Worm (Caenorhabditis elegans) whole organism, L4 larva: Measurements from ENCODE around the gene B0252.11.

ENCODE experiments used
- Y75B8A.6 ChIP-seq: fragments of 200-800 bp; sonication (Bioruptor generic); IDR thresholded peaks from 2 replicates; pipeline ENCODE4 v1.3.6; 2022; ENCODE audit warnings: missing genetic modification reagents, missing genetic modification characterization, missing compliant biosample characterization
- ZK546.5 ChIP-seq, 2 experiments: sonication (generic microtip); optimal IDR thresholded peaks; 2 replicates each; lab custom pipeline; 2017; ENCODE audit warnings: missing biosample characterization in 2 of 2, missing genetic modification characterization in 2 of 2
- aha-1 ChIP-seq: fragments of 150-350 bp; peaks from one replicate; lab custom pipeline; 2014; ENCODE audit warnings: missing biosample characterization, missing genetic modification characterization
- ceh-20 ChIP-seq: fragments of 200-800 bp; sonication (Bioruptor generic); IDR thresholded peaks from 2 replicates; pipeline ENCODE4 v1.3.6; 2022; ENCODE audit warnings: missing genetic modification reagents, missing genetic modification characterization, missing compliant biosample characterization
- ctbp-1 ChIP-seq: fragments of 200-800 bp; sonication (Bioruptor generic); IDR thresholded peaks from 2 replicates; pipeline ENCODE4 v1.3.6; 2022; ENCODE audit warnings: missing genetic modification reagents, missing genetic modification characterization, missing compliant biosample characterization
- daf-16 ChIP-seq, 3 experiments: sonication (generic microtip); optimal IDR thresholded peaks; 2 replicates each; lab custom pipeline; 2016 to 2017; ENCODE audit warnings: missing genetic modification characterization in 3 of 3, missing genetic modification reagents in 3 of 3, mild to moderate bottlenecking in 2 of 3, missing compliant biosample characterization in 2 of 3, missing biosample characterization in 1 of 3, moderate library complexity in 1 of 3
- daf-19 ChIP-seq: fragments of 200-800 bp; sonication (Bioruptor generic); conservative IDR thresholded peaks from 2 replicates; pipeline ENCODE4 v1.3.6; 2022; ENCODE audit warnings: missing genetic modification characterization, missing compliant biosample characterization
- dmd-6 ChIP-seq: fragments of 200-800 bp; sonication (Bioruptor generic); IDR thresholded peaks from 2 replicates; pipeline ENCODE4 v1.3.6; 2022; ENCODE audit warnings: missing genetic modification reagents, missing genetic modification characterization, missing compliant biosample characterization
- duxl-1 ChIP-seq: sonication (generic microtip); optimal IDR thresholded peaks from 2 replicates; lab custom pipeline; 2016; ENCODE audit warnings: mild to moderate bottlenecking, missing genetic modification characterization, moderate library complexity, missing compliant biosample characterization; ENCODE audit not compliant: poor library complexity
- fkh-10 ChIP-seq: fragments of 150-350 bp; optimal IDR thresholded peaks from 2 replicates; lab custom pipeline; 2014; ENCODE audit warnings: missing biosample characterization, missing genetic modification reagents, missing genetic modification characterization
- hif-1 ChIP-seq, 2 experiments: sonication (generic microtip); optimal IDR thresholded peaks; 2 replicates each; lab custom pipeline; 2016 to 2017; ENCODE audit warnings: missing compliant biosample characterization in 2 of 2, missing genetic modification characterization in 2 of 2, missing genetic modification reagents in 2 of 2, missing genotype in 2 of 2, mild to moderate bottlenecking in 1 of 2
- hlh-11 ChIP-seq: fragments of 200-800 bp; sonication (Bioruptor generic); optimal IDR thresholded peaks from 2 replicates; lab custom pipeline; 2018; ENCODE audit warnings: mild to moderate bottlenecking, missing genetic modification characterization, missing compliant biosample characterization
- hlh-30 ChIP-seq: sonication (generic microtip); optimal IDR thresholded peaks from 2 replicates; lab custom pipeline; 2017; ENCODE audit warnings: antibody characterized with exemption, mild to moderate bottlenecking, missing genetic modification characterization, missing compliant biosample characterization; ENCODE audit not compliant: insufficient read depth
- hmg-1.1 ChIP-seq: fragments of 200-800 bp; sonication (Bioruptor generic); IDR thresholded peaks from 2 replicates; pipeline ENCODE4 v1.3.6; 2022; ENCODE audit warnings: missing genetic modification reagents, missing genetic modification characterization, missing compliant biosample characterization
- lim-7 ChIP-seq: fragments of 200-800 bp; sonication (Bioruptor generic); IDR thresholded peaks from 2 replicates; pipeline ENCODE4 v1.3.6; 2022; ENCODE audit warnings: missing genetic modification characterization, missing compliant biosample characterization
- lin-1 ChIP-seq: fragments of 200-800 bp; sonication (Bioruptor generic); IDR thresholded peaks from 2 replicates; pipeline ENCODE4 v1.3.6; 2022; ENCODE audit warnings: missing genetic modification reagents, missing genetic modification characterization, missing compliant biosample characterization
- lin-13 ChIP-seq: fragments of 150-350 bp; optimal IDR thresholded peaks from 2 replicates; lab custom pipeline; 2014; ENCODE audit warnings: missing biosample characterization, missing genetic modification reagents, missing genetic modification characterization
- lsy-2 ChIP-seq, 2 experiments: fragments of 150-350 bp in 1 of 2; sonication (generic microtip) in 1 of 2; optimal IDR thresholded peaks; 2 replicates each; lab custom pipeline; 2014 to 2017; ENCODE audit warnings: missing biosample characterization in 2 of 2, missing genetic modification characterization in 2 of 2
- madf-5 ChIP-seq, 2 experiments: fragments of 200-800 bp; sonication (Bioruptor generic); IDR thresholded peaks; 2 replicates each; pipeline ENCODE4 v1.3.6; 2022; ENCODE audit warnings: missing compliant biosample characterization in 2 of 2, missing genetic modification characterization in 2 of 2
- mdl-1 ChIP-seq, 2 experiments: fragments of 150-350 bp in 1 of 2; sonication (generic microtip) in 1 of 2; optimal IDR thresholded peaks; 2 replicates each; lab custom pipeline; 2014 to 2017; ENCODE audit warnings: missing biosample characterization in 2 of 2, missing genetic modification characterization in 2 of 2
- mdt-29 ChIP-seq: fragments of 200-800 bp; sonication (Bioruptor generic); IDR thresholded peaks from 2 replicates; pipeline ENCODE4 v1.3.6; 2022; ENCODE audit warnings: missing genetic modification reagents, missing genetic modification characterization, missing compliant biosample characterization
- mes-2 ChIP-seq: sonication (generic microtip); optimal IDR thresholded peaks from 2 replicates; lab custom pipeline; 2016; ENCODE audit warnings: missing genotype, mild to moderate bottlenecking, missing genetic modification characterization, missing compliant biosample characterization; ENCODE audit not compliant: poor library complexity, severe bottlenecking
- mxl-2 ChIP-seq: fragments of 200-800 bp; sonication (Bioruptor generic); conservative IDR thresholded peaks from 2 replicates; pipeline ENCODE4 v1.3.6; 2022; ENCODE audit warnings: missing genetic modification reagents, missing genetic modification characterization, missing compliant biosample characterization
- mxl-3 ChIP-seq: fragments of 200-800 bp; sonication (Bioruptor generic); optimal IDR thresholded peaks from 2 replicates; lab custom pipeline; 2018; ENCODE audit warnings: mild to moderate bottlenecking, missing genetic modification characterization, missing compliant biosample characterization
- nhr-28 ChIP-seq: fragments of 150-350 bp; optimal IDR thresholded peaks from 2 replicates; lab custom pipeline; 2014; ENCODE audit warnings: missing biosample characterization, missing genetic modification characterization
- nhr-6 ChIP-seq: fragments of 150-350 bp; optimal IDR thresholded peaks from 2 replicates; lab custom pipeline; 2014; ENCODE audit warnings: missing biosample characterization, missing genetic modification characterization
- nhr-77 ChIP-seq: fragments of 150-350 bp; optimal IDR thresholded peaks from 2 replicates; lab custom pipeline; 2014; ENCODE audit warnings: missing biosample characterization, missing genetic modification characterization
- php-3 ChIP-seq: fragments of 200-800 bp; sonication (Bioruptor generic); IDR thresholded peaks from 2 replicates; pipeline ENCODE4 v1.3.6; 2022; ENCODE audit warnings: missing genetic modification reagents, missing genetic modification characterization, missing compliant biosample characterization
- pqm-1 ChIP-seq: sonication (generic microtip); optimal IDR thresholded peaks from 2 replicates; lab custom pipeline; 2017; ENCODE audit warnings: missing biosample characterization, missing genetic modification characterization
- unc-62 ChIP-seq, 3 experiments: fragments of 150-350 bp in 1 of 3; sonication (generic microtip); optimal IDR thresholded peaks in 2 of 3; peaks in 1 of 3; 1 replicate in 1 of 3; 2 replicates in 2 of 3; lab custom pipeline; 2014 to 2017; ENCODE audit warnings: missing biosample characterization in 3 of 3, missing genetic modification characterization in 3 of 3, missing genetic modification reagents in 3 of 3, missing genotype in 1 of 3
- vab-7 ChIP-seq: fragments of 200-800 bp; sonication (Bioruptor generic); IDR thresholded peaks from 2 replicates; pipeline ENCODE4 v1.3.6; 2022; ENCODE audit warnings: missing genetic modification reagents, missing genetic modification characterization, missing compliant biosample characterization
- zip-2 ChIP-seq: fragments of 150-350 bp; optimal IDR thresholded peaks from 2 replicates; lab custom pipeline; 2014; ENCODE audit warnings: missing biosample characterization, missing genetic modification characterization

B0252.11 gene

ce11 chrII:6928416-6928815 is 10.8 kb upstream of the B0252.11 start, which contains the start of gene flcn-1 (continued):
- 0 out of 2 replicates have a peak, but pooled peaks have one; percentile 28 for TF ChIP-seq dmd-6 (GFP tag; lab: Robert Waterston, UW)
- no peak for TF ChIP-seq hif-1 (tag; optimal IDR thresholded peaks at IDR 0.05; lab: Kevin White, UChicago)
- TF ChIP-seq lin-1 (GFP tag; lab: Robert Waterston, UW): 0 out of 2 replicates have a peak, but pooled peaks have one; percentile 13
- peak; percentile 44 for TF ChIP-seq mes-2 (tag; lab: Kevin White, UChicago)
- peak in 1 of 2 experiments; percentile 50 for TF ChIP-seq unc-62 (GFP tag; optimal IDR thresholded peaks at IDR 0.05 in 1 of 2; lab: Kevin White, UChicago)
- TF ChIP-seq unc-62 (tag; optimal IDR thresholded peaks at IDR 0.05; lab: Kevin White, UChicago): no peak
- TF ChIP-seq daf-16 (GFP tag; optimal IDR thresholded peaks at IDR 0.05; lab: Kevin White, UChicago): no peak
- peak; percentile 41 for TF ChIP-seq daf-16 (tag; optimal IDR thresholded peaks at IDR 0.05; lab: Kevin White, UChicago)
- no peak for TF ChIP-seq duxl-1
- TF ChIP-seq mdl-1 (tag; optimal IDR thresholded peaks at IDR 0.05; lab: Kevin White, UChicago): peak in 1 of 2 experiments; percentile 34
- no peak for TF ChIP-seq lim-7 (GFP tag; lab: Robert Waterston, UW)
- peak in 1 of 2 experiments; percentile 70 for TF ChIP-seq lsy-2 (tag; optimal IDR thresholded peaks at IDR 0.05; lab: Kevin White, UChicago)
- TF ChIP-seq daf-19 (GFP tag; lab: Robert Waterston, UW): no peak
- peak; percentile 61 for TF ChIP-seq hlh-11 (tag; lab: Kevin White, UChicago)
- TF ChIP-seq nhr-28 (tag; lab: Kevin White, UChicago): peak; percentile 33
- no peak for TF ChIP-seq ctbp-1
- TF ChIP-seq ZK546.5 (tag; optimal IDR thresholded peaks at IDR 0.05; lab: Kevin White, UChicago): no peak
- no peak for TF ChIP-seq madf-5 (GFP tag; IDR thresholded peaks at IDR 0.05; lab: Robert Waterston, UW)
- TF ChIP-seq mxl-3 (GFP tag; lab: Kevin White, UChicago): no peak
- no peak for TF ChIP-seq fkh-10 (GFP tag; lab: Kevin White, UChicago)
- no peak for TF ChIP-seq vab-7 (GFP tag; lab: Robert Waterston, UW)

DNA sequence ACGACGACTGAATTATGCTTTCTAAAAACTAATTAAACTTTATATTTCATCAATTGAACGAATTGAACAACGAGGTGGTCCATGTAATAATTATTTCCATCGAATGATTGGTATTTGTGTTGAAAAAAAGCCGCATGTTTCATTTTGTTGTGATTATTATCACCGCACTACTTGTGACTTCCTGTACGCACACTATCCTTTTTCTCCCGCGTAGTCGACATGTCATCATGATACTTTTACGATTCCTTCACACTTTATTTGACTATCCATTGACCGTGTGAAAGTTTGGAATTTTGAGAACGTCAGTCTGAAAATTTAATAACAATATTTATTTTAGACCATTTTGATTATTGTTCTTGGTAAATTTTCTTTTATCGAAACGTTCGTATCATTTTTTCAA is 10.0 kb upstream of the B0252.11 start, which contains the start of gene F22D3.4:
Gene F22D3.4, minus strand, starts transcription at position 1 of the 400 bp plus-strand sequence.
- TF ChIP-seq unc-62 (GFP tag; optimal IDR thresholded peaks at IDR 0.05 in 1 of 2; lab: Kevin White, UChicago) (peak in 1 of 2 experiments; percentile 56), unc-62 (tag; optimal IDR thresholded peaks at IDR 0.05; lab: Kevin White, UChicago) (no peak), mdt-29 (GFP tag; lab: Robert Waterston, UW) (no peak), Y75B8A.6 (GFP tag; lab: Robert Waterston, UW) (no peak), hlh-30 (peak; percentile 68), aha-1 (peak; percentile 33), pqm-1 (tag; lab: Kevin White, UChicago) (peak; percentile 44), lin-1 (GFP tag; lab: Robert Waterston, UW) (0 out of 2 replicates have a peak, but pooled peaks have one; percentile 35), nhr-28 (tag; lab: Kevin White, UChicago) (peak; percentile 72), duxl-1 (no peak), daf-16 (GFP tag; optimal IDR thresholded peaks at IDR 0.05; lab: Kevin White, UChicago) (no peak), daf-16 (tag; optimal IDR thresholded peaks at IDR 0.05; lab: Kevin White, UChicago) (peak; percentile 11), nhr-77 (tag; lab: Kevin White, UChicago) (peak; percentile 0), mxl-2 (GFP tag; lab: Robert Waterston, UW) (no peak), php-3 (GFP tag; lab: Robert Waterston, UW) (0 out of 2 replicates have a peak, but pooled peaks have one; percentile 12), dmd-6 (GFP tag; lab: Robert Waterston, UW) (peak; percentile 34), hlh-11 (tag; lab: Kevin White, UChicago) (peak; percentile 17)
- TF ChIP-seq, all 104 proteins: peak for 11

- TF ChIP-seq aha-1 (peak; percentile 93), nhr-6 (tag; lab: Kevin White, UChicago) (no peak), ceh-20 (GFP tag; lab: Robert Waterston, UW) (0 out of 2 replicates have a peak, but pooled peaks have one; percentile 16), zip-2 (tag; lab: Kevin White, UChicago) (no peak), hmg-1.1 (0 out of 2 replicates have a peak, but pooled peaks have one; percentile 23), hif-1 (tag; optimal IDR thresholded peaks at IDR 0.05; lab: Kevin White, UChicago) (no peak), lin-13 (GFP tag; lab: Kevin White, UChicago) (no peak), lin-1 (GFP tag; lab: Robert Waterston, UW) (no peak), dmd-6 (GFP tag; lab: Robert Waterston, UW) (peak; percentile 8; the same call in 1 of the 2 replicates)
Observed at ce11 chrII:6927034-6927433, 9.4 kb upstream of the B0252.11 start.
